Worm (Caenorhabditis elegans) whole organism, young adult: ENCODE results near the gene crn-7.
A peak's percentile ranks its signal among the peaks of the same experiment; 100 is the strongest.

Experiments used
- B0336.3 ChIP-seq: fragments of 200-800 bp; sonication (Bioruptor generic); IDR thresholded peaks from 2 replicates; pipeline ENCODE4 v1.3.6; 2022; ENCODE audit warnings: missing genetic modification characterization, missing compliant biosample characterization
- F10E7.11 ChIP-seq: sonication (generic microtip); optimal IDR thresholded peaks from 2 replicates; lab custom pipeline; 2017; ENCODE audit warnings: mild to moderate bottlenecking, missing genetic modification characterization, moderate library complexity, missing compliant biosample characterization
- F22D6.2 ChIP-seq: sonication (generic microtip); optimal IDR thresholded peaks from 2 replicates; lab custom pipeline; 2016; ENCODE audit warnings: mild to moderate bottlenecking, missing genetic modification characterization, missing compliant biosample characterization
- F39B2.1 ChIP-seq: fragments of 200-800 bp; sonication (Bioruptor generic); IDR thresholded peaks from 2 replicates; pipeline ENCODE4 v1.3.6; 2022; ENCODE audit warnings: missing genetic modification reagents, missing genetic modification characterization, missing compliant biosample characterization
- F49E8.2 ChIP-seq: sonication (generic microtip); optimal IDR thresholded peaks from 3 replicates; lab custom pipeline; 2017; ENCODE audit warnings: missing genetic modification characterization, mild to moderate bottlenecking, missing compliant biosample characterization, antibody characterized with exemption, moderate library complexity; ENCODE audit not compliant: insufficient read depth
- T26A5.8 ChIP-seq: sonication (generic microtip); optimal IDR thresholded peaks from 2 replicates; lab custom pipeline; 2016; ENCODE audit warnings: missing genetic modification characterization, missing compliant biosample characterization
- Y53F4B.3 ChIP-seq: fragments of 200-800 bp; sonication (Bioruptor generic); IDR thresholded peaks from 2 replicates; pipeline ENCODE4 v1.3.6; 2022; ENCODE audit warnings: missing genetic modification reagents, missing genetic modification characterization, missing compliant biosample characterization
- Y56A3A.18 ChIP-seq: fragments of 200-800 bp; sonication (Bioruptor generic); IDR thresholded peaks from 2 replicates; pipeline ENCODE4 v1.3.6; 2022; ENCODE audit warnings: missing genetic modification reagents, missing genetic modification characterization, missing compliant biosample characterization
- Y67H2A.10 ChIP-seq: fragments of 200-800 bp; sonication (Bioruptor generic); conservative IDR thresholded peaks from 2 replicates; pipeline ENCODE4 v1.3.6; 2022; ENCODE audit warnings: missing genetic modification reagents, missing genetic modification characterization, missing compliant biosample characterization
- akir-1 ChIP-seq: fragments of 200-800 bp; sonication (Bioruptor generic); optimal IDR thresholded peaks from 2 replicates; lab custom pipeline; 2018; ENCODE audit warnings: mild to moderate bottlenecking, missing genetic modification characterization, moderate library complexity, missing compliant biosample characterization
- aptf-2 ChIP-seq: fragments of 200-800 bp; sonication (Bioruptor generic); conservative IDR thresholded peaks from 2 replicates; pipeline ENCODE4 v1.3.6; 2022; ENCODE audit warnings: missing genetic modification reagents, missing genetic modification characterization, missing compliant biosample characterization
- attf-5 ChIP-seq: fragments of 200-800 bp; sonication (Bioruptor generic); optimal IDR thresholded peaks from 2 replicates; lab custom pipeline; 2018; ENCODE audit warnings: mild to moderate bottlenecking, missing genetic modification characterization, missing compliant biosample characterization
- bed-1 ChIP-seq: fragments of 200-800 bp; sonication (Bioruptor generic); IDR thresholded peaks from 2 replicates; pipeline ENCODE4 v1.3.6; 2022; ENCODE audit warnings: missing genetic modification reagents, missing genetic modification characterization, missing compliant biosample characterization
- bed-2 ChIP-seq: fragments of 200-800 bp; sonication (Bioruptor generic); IDR thresholded peaks from 2 replicates; pipeline ENCODE4 v1.3.6; 2022; ENCODE audit warnings: missing genetic modification reagents, missing genetic modification characterization, missing compliant biosample characterization
- ccch-3 ChIP-seq: fragments of 200-800 bp; sonication (Bioruptor generic); optimal IDR thresholded peaks from 2 replicates; lab custom pipeline; 2018; ENCODE audit warnings: mild to moderate bottlenecking, missing genetic modification characterization, missing compliant biosample characterization
- ceh-58 ChIP-seq: fragments of 200-800 bp; sonication (Bioruptor generic); IDR thresholded peaks from 2 replicates; pipeline ENCODE4 v1.3.6; 2022; ENCODE audit warnings: missing genetic modification characterization, missing compliant biosample characterization
- ceh-79 ChIP-seq: sonication (generic microtip); optimal IDR thresholded peaks from 2 replicates; lab custom pipeline; 2017; ENCODE audit warnings: mild to moderate bottlenecking, missing genetic modification characterization, missing compliant biosample characterization
- ceh-91 ChIP-seq: fragments of 200-800 bp; sonication (Bioruptor generic); IDR thresholded peaks from 2 replicates; pipeline ENCODE4 v1.3.6; 2022; ENCODE audit warnings: missing genetic modification reagents, missing genetic modification characterization, missing compliant biosample characterization
- dox-1 ChIP-seq: fragments of 200-800 bp; sonication (Bioruptor generic); IDR thresholded peaks from 2 replicates; pipeline ENCODE4 v1.3.6; 2022; ENCODE audit warnings: missing genetic modification reagents, missing genetic modification characterization, missing compliant biosample characterization
- dpl-1 ChIP-seq: fragments of 150-350 bp; optimal IDR thresholded peaks from 2 replicates; lab custom pipeline; 2014; ENCODE audit warnings: missing biosample characterization, missing genetic modification reagents, missing genetic modification characterization
- efl-1 ChIP-seq: fragments of 150-350 bp; optimal IDR thresholded peaks from 2 replicates; lab custom pipeline; 2014; ENCODE audit warnings: missing biosample characterization, missing genetic modification reagents, missing genetic modification characterization
- hlh-12 ChIP-seq: sonication (generic microtip); optimal IDR thresholded peaks from 2 replicates; lab custom pipeline; 2016; ENCODE audit warnings: missing genetic modification characterization, missing compliant biosample characterization
- hrde-1 ChIP-seq: sonication (generic microtip); optimal IDR thresholded peaks from 2 replicates; lab custom pipeline; 2016; ENCODE audit warnings: missing genetic modification characterization, mild to moderate bottlenecking, missing compliant biosample characterization, moderate library complexity, missing genotype, missing genetic modification reagents, borderline replicate concordance
- lin-26 ChIP-seq: fragments of 200-800 bp; sonication (Bioruptor generic); IDR thresholded peaks from 2 replicates; pipeline ENCODE4 v1.3.6; 2022; ENCODE audit warnings: missing genetic modification reagents, missing genetic modification characterization, missing compliant biosample characterization
- lin-54 ChIP-seq: fragments of 200-800 bp; sonication (Bioruptor generic); optimal IDR thresholded peaks from 2 replicates; lab custom pipeline; 2018; ENCODE audit warnings: mild to moderate bottlenecking, missing genetic modification characterization, missing compliant biosample characterization
- lsy-27 ChIP-seq: sonication (generic microtip); optimal IDR thresholded peaks from 2 replicates; lab custom pipeline; 2017; ENCODE audit warnings: missing genetic modification characterization, mild to moderate bottlenecking, missing compliant biosample characterization, antibody characterized with exemption, missing genotype, borderline replicate concordance; ENCODE audit not compliant: insufficient read depth
- madf-3 ChIP-seq: fragments of 200-800 bp; sonication (Bioruptor generic); IDR thresholded peaks from 2 replicates; pipeline ENCODE4 v1.3.6; 2022; ENCODE audit warnings: missing genetic modification reagents, missing genetic modification characterization, missing compliant biosample characterization
- madf-6 ChIP-seq: fragments of 200-800 bp; sonication (Bioruptor generic); IDR thresholded peaks from 2 replicates; pipeline ENCODE4 v1.3.6; 2022; ENCODE audit warnings: missing genetic modification reagents, missing genetic modification characterization, missing compliant biosample characterization
- mel-28 ChIP-seq: sonication (generic microtip); optimal IDR thresholded peaks from 2 replicates; lab custom pipeline; 2016; ENCODE audit warnings: borderline replicate concordance, mild to moderate bottlenecking, missing genetic modification characterization, missing compliant biosample characterization
- mes-4 ChIP-seq: sonication (generic microtip); optimal IDR thresholded peaks from 2 replicates; lab custom pipeline; 2016; ENCODE audit warnings: missing genotype, missing genetic modification characterization, missing compliant biosample characterization
- nfya-2 ChIP-seq: fragments of 200-800 bp; sonication (Bioruptor generic); IDR thresholded peaks from 2 replicates; pipeline ENCODE4 v1.3.6; 2022; ENCODE audit warnings: missing genetic modification reagents, missing genetic modification characterization, missing compliant biosample characterization
- nfyb-1 ChIP-seq: fragments of 200-800 bp; sonication (Bioruptor generic); IDR thresholded peaks from 2 replicates; pipeline ENCODE4 v1.3.6; 2022; ENCODE audit warnings: missing genetic modification reagents, missing genetic modification characterization, missing compliant biosample characterization
- nhr-27 ChIP-seq: fragments of 200-800 bp; sonication (Bioruptor generic); optimal IDR thresholded peaks from 2 replicates; lab custom pipeline; 2018; ENCODE audit warnings: mild to moderate bottlenecking, missing genetic modification characterization, moderate library complexity, missing compliant biosample characterization
- nhr-80 ChIP-seq: sonication (generic microtip); optimal IDR thresholded peaks from 2 replicates; lab custom pipeline; 2016; ENCODE audit warnings: missing genetic modification characterization, missing compliant biosample characterization
- pbrm-1 ChIP-seq: fragments of 200-800 bp; sonication (Bioruptor generic); IDR thresholded peaks from 2 replicates; pipeline ENCODE4 v1.3.6; 2022; ENCODE audit warnings: missing genetic modification reagents, missing genetic modification characterization, missing compliant biosample characterization
- pha-4 ChIP-seq: fragments of 150-350 bp; sonication (generic microtip); optimal IDR thresholded peaks from 2 replicates; lab custom pipeline; 2014; ENCODE audit warnings: missing biosample characterization, missing genetic modification reagents, missing genetic modification characterization
- rec-8 ChIP-seq, 2 experiments: sonication (generic microtip); optimal IDR thresholded peaks; 2 replicates each; lab custom pipeline; 2016; ENCODE audit warnings: mild to moderate bottlenecking in 2 of 2, missing genetic modification characterization in 2 of 2, missing genetic modification reagents in 2 of 2, missing genotype in 2 of 2, missing biosample characterization in 1 of 2, missing compliant biosample characterization in 1 of 2, moderate library complexity in 1 of 2
- repo-1 ChIP-seq: sonication (generic microtip); optimal IDR thresholded peaks from 2 replicates; lab custom pipeline; 2017; ENCODE audit warnings: mild to moderate bottlenecking, missing genetic modification characterization, missing compliant biosample characterization
- snpc-1.3 ChIP-seq: sonication (generic microtip); optimal IDR thresholded peaks from 2 replicates; lab custom pipeline; 2017; ENCODE audit warnings: missing genetic modification characterization, mild to moderate bottlenecking, missing compliant biosample characterization, antibody characterized with exemption, moderate library complexity, missing genotype, missing genetic modification reagents; ENCODE audit not compliant: insufficient read depth
- snpc-3.4 ChIP-seq: sonication (generic microtip); optimal IDR thresholded peaks from 2 replicates; lab custom pipeline; 2017; ENCODE audit warnings: missing genetic modification characterization, mild to moderate bottlenecking, missing compliant biosample characterization, antibody characterized with exemption, moderate library complexity, missing genotype, missing genetic modification reagents
- tbp1 ChIP-seq: fragments of 200-800 bp; sonication (Bioruptor generic); optimal IDR thresholded peaks from 2 replicates; lab custom pipeline; 2018; ENCODE audit warnings: mild to moderate bottlenecking, missing genetic modification characterization, missing compliant biosample characterization
- tbx-9 ChIP-seq: sonication (generic microtip); optimal IDR thresholded peaks from 2 replicates; lab custom pipeline; 2016; ENCODE audit warnings: borderline replicate concordance, missing genetic modification characterization, inconsistent platforms, missing compliant biosample characterization
- tlf-1 ChIP-seq: fragments of 200-800 bp; sonication (Bioruptor generic); optimal IDR thresholded peaks from 2 replicates; lab custom pipeline; 2018; ENCODE audit warnings: mild to moderate bottlenecking, missing genetic modification characterization, missing compliant biosample characterization
- unc-130 ChIP-seq: sonication (generic microtip); optimal IDR thresholded peaks from 2 replicates; lab custom pipeline; 2016; ENCODE audit warnings: missing genetic modification reagents, missing genetic modification characterization, missing compliant biosample characterization
- unc-62 ChIP-seq: fragments of 150-350 bp; optimal IDR thresholded peaks from 2 replicates; lab custom pipeline; 2014; ENCODE audit warnings: missing biosample characterization, missing genetic modification reagents, missing genetic modification characterization
- ztf-25 ChIP-seq: fragments of 200-800 bp; sonication (Bioruptor generic); IDR thresholded peaks from 2 replicates; pipeline ENCODE4 v1.3.6; 2022; ENCODE audit warnings: missing genetic modification reagents, missing genetic modification characterization, missing compliant biosample characterization
- ztf-28 ChIP-seq: fragments of 200-800 bp; sonication (Bioruptor generic); IDR thresholded peaks from 2 replicates; pipeline ENCODE4 v1.3.6; 2022; ENCODE audit warnings: missing genetic modification reagents, missing genetic modification characterization, missing compliant biosample characterization

Gene crn-7

ce11 chrIII:8250007-8250683, 18.2 kb upstream of the crn-7 start, which contains the start of gene knl-1 (continued):
- TF ChIP-seq tlf-1 (no peak), nhr-80 (tag; lab: Kevin White, UChicago) (peak; percentile 39), mes-4 (no peak), repo-1 (tag; lab: Kevin White, UChicago) (no peak), snpc-3.4 (tag; lab: Kevin White, UChicago) (peak; percentile 28), madf-6 (peak; percentile 69), nfyb-1 (GFP tag; lab: Robert Waterston, UW) (no peak), madf-3 (GFP tag; lab: Robert Waterston, UW) (no peak), ceh-58 (no peak), aptf-2 (GFP tag; lab: Robert Waterston, UW) (0 out of 2 replicates have a peak, but pooled peaks have one; percentile 51), B0336.3 (GFP tag; lab: Robert Waterston, UW) (no peak), ceh-91 (GFP tag; lab: Robert Waterston, UW) (peak; percentile 75), lsy-27 (tag; lab: Kevin White, UChicago) (no peak), Y56A3A.18 (GFP tag; lab: Robert Waterston, UW) (no peak), F10E7.11 (no peak), pbrm-1 (GFP tag; lab: Robert Waterston, UW) (no peak), hrde-1 (tag; lab: Kevin White, UChicago) (no peak), dpl-1 (GFP tag; lab: Kevin White, UChicago) (peak; percentile 79), ccch-3 (no peak), bed-1 (GFP tag; lab: Robert Waterston, UW) (no peak), ztf-25 (GFP tag; lab: Robert Waterston, UW) (0 out of 2 replicates have a peak, but pooled peaks have one; percentile 59), nhr-27 (no peak), unc-62 (no peak), Y67H2A.10 (GFP tag; lab: Robert Waterston, UW) (no peak), rec-8 (tag; optimal IDR thresholded peaks at IDR 0.05; lab: Kevin White, UChicago) (no peak), hlh-12 (tag; lab: Kevin White, UChicago) (no peak), Y53F4B.3 (GFP tag; lab: Robert Waterston, UW) (no peak), unc-130 (GFP tag; lab: Kevin White, UChicago) (peak; percentile 68), akir-1 (GFP tag; lab: Kevin White, UChicago) (no peak), mel-28 (tag; lab: Kevin White, UChicago) (no peak), tbx-9 (tag; lab: Kevin White, UChicago) (no peak), lin-54 (GFP tag; lab: Kevin White, UChicago) (peak; percentile 68), F39B2.1 (no peak), snpc-1.3 (tag; lab: Kevin White, UChicago) (no peak), tbp1 (GFP tag; lab: Kevin White, UChicago) (peak; percentile 25), T26A5.8 (no peak), efl-1 (GFP tag; lab: Kevin White, UChicago) (peak; percentile 90), ceh-79 (no peak), F49E8.2 (tag; lab: Kevin White, UChicago) (no peak), F22D6.2 (no peak), pha-4 (no peak), lin-26 (GFP tag; lab: Robert Waterston, UW) (no peak), bed-2 (no peak), nfya-2 (GFP tag; lab: Robert Waterston, UW) (no peak), ztf-28 (GFP tag; lab: Robert Waterston, UW) (0 out of 2 replicates have a peak, but pooled peaks have one; percentile 63), dox-1 (peak; percentile 74), attf-5 (GFP tag; lab: Kevin White, UChicago) (peak; percentile 59)
